Fruit fly (Drosophila melanogaster) whole organism, wandering third instar larva: ENCODE measurements around the gene ninaA.

ENCODE experiments used
- Abd-B ChIP-seq: fragments of >200 bp; optimal IDR thresholded peaks from 2 replicates; lab custom pipeline; 2017; ENCODE audit warnings: missing biosample characterization, missing genetic modification characterization
- Dfd ChIP-seq: fragments of >200 bp; optimal IDR thresholded peaks from 2 replicates; lab custom pipeline; 2017; ENCODE audit warnings: missing biosample characterization, missing genetic modification characterization
- Dif ChIP-seq: fragments of 200-275, 200-300 bp; sonication (Bioruptor generic); optimal IDR thresholded peaks from 2 replicates; lab custom pipeline; 2018; ENCODE audit warnings: missing biosample characterization, missing genetic modification characterization; ENCODE audit not compliant: partially characterized antibody
- HLH106 ChIP-seq: fragments of 200-800 bp; optimal IDR thresholded peaks from 3 replicates; lab custom pipeline; 2019; ENCODE audit warnings: missing biosample characterization, mild to moderate bottlenecking, missing genetic modification characterization, moderate library complexity
- Hr78 ChIP-seq: fragments of >200 bp; optimal IDR thresholded peaks from 2 replicates; lab custom pipeline; 2017; ENCODE audit warnings: missing biosample characterization, missing genetic modification characterization
- Rel ChIP-seq, 2 experiments: fragments of 200-800 bp; sonication (Bioruptor generic) in 1 of 2; optimal IDR thresholded peaks; 2 replicates in 1 of 2; 3 replicates in 1 of 2; lab custom pipeline; 2016 to 2019; ENCODE audit warnings: mild to moderate bottlenecking in 2 of 2, missing biosample characterization in 2 of 2, missing genetic modification characterization in 2 of 2, moderate library complexity in 1 of 2
- dmrt93B ChIP-seq: fragments of 200-800 bp; sonication (Bioruptor generic); optimal IDR thresholded peaks from 2 replicates; lab custom pipeline; 2018; ENCODE audit warnings: missing biosample characterization, mild to moderate bottlenecking, missing genetic modification characterization
- dsf ChIP-seq: sonication (Bioruptor generic); optimal IDR thresholded peaks from 2 replicates; lab custom pipeline; 2016; ENCODE audit warnings: missing biosample characterization, missing genetic modification characterization, borderline replicate concordance
- foxo ChIP-seq, 2 experiments: fragments of 200-800 bp; sonication (Bioruptor generic); optimal IDR thresholded peaks; 2 replicates in 1 of 2; 3 replicates in 1 of 2; lab custom pipeline; 2016 to 2017; ENCODE audit warnings: missing biosample characterization in 2 of 2, missing genetic modification characterization in 2 of 2
- h ChIP-seq: fragments of 200-800 bp; sonication (Bioruptor generic); optimal IDR thresholded peaks from 3 replicates; lab custom pipeline; 2016; ENCODE audit warnings: missing biosample characterization, mild to moderate bottlenecking, missing genetic modification characterization
- pan ChIP-seq: fragments of >200 bp; optimal IDR thresholded peaks from 2 replicates; lab custom pipeline; 2017
- usp ChIP-seq: fragments of >200 bp; optimal IDR thresholded peaks from 2 replicates; lab custom pipeline; 2017; ENCODE audit warnings: missing biosample characterization, missing genetic modification characterization

DNA sequence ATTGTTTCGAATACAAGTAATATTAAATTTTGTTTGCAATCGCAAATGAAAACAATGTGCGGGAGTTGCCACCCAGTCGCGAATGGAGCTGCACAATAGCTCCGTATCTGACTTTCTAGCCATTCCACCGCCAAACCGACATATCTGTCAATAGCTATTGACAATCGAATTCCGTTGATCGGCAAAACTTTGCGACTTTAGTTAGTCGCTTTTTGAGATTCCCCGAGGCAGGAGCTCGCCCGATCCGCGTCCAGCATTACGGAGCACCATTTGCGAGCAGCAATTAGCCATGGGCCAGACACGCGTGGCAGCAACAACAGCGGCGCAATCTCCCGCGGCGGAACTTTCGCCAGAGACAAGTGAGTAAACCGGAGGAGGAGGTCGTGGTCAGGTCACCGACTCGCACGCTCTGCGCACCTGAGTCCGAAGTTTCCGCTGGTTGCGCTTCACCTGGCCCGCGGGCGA lies 24.4 kb upstream of the ninaA start, which contains the start of the genes CG4291 and kraken:
- TF ChIP-seq h (GFP tag; lab: Kevin White, UChicago), result peak; percentile 74
- peak; percentile 51 for TF ChIP-seq HLH106 (tag; lab: Kevin White, UChicago)
- no peak for TF ChIP-seq Dfd
- TF ChIP-seq Abd-B (GFP tag; lab: Kevin White, UChicago), result no peak
- TF ChIP-seq usp (GFP tag; lab: Kevin White, UChicago), result no peak
- no peak for TF ChIP-seq Hr78 (GFP tag; lab: Kevin White, UChicago)
- no peak for TF ChIP-seq pan (lab: Kevin White, UChicago)
- TF ChIP-seq foxo (GFP tag; optimal IDR thresholded peaks at IDR 0.05; lab: Kevin White, UChicago), result peak in 1 of 2 experiments; percentile 61
- no peak for TF ChIP-seq Rel (GFP tag; optimal IDR thresholded peaks at IDR 0.05; lab: Kevin White, UChicago)
- peak; percentile 43 for TF ChIP-seq Rel (tag; optimal IDR thresholded peaks at IDR 0.05; lab: Kevin White, UChicago)
- no peak for TF ChIP-seq dsf (GFP tag; lab: Kevin White, UChicago)
- no peak for TF ChIP-seq Dif (GFP tag; lab: Kevin White, UChicago)
- no peak for TF ChIP-seq dmrt93B (GFP tag; lab: Kevin White, UChicago)
